Worm (Caenorhabditis elegans) whole organism, L4 larva: ENCODE results near the gene B0513.90.
"Not testable (repeated sequence)": the region's sequence is repeated elsewhere in the genome, so short reads cannot be mapped to it uniquely, and the experiment has no call there.

Experiments used
- ama-1 ChIP-seq: fragments of 150-350 bp; optimal IDR thresholded peaks from 2 replicates; lab custom pipeline; 2014; ENCODE audit warnings: inconsistent platforms, mixed read lengths
- dpl-1 ChIP-seq: fragments of 150-350 bp; optimal IDR thresholded peaks from 2 replicates; lab custom pipeline; 2014; ENCODE audit warnings: missing biosample characterization, missing genetic modification reagents, missing genetic modification characterization
- hlh-30 ChIP-seq: sonication (generic microtip); optimal IDR thresholded peaks from 2 replicates; lab custom pipeline; 2017; ENCODE audit warnings: antibody characterized with exemption, mild to moderate bottlenecking, missing genetic modification characterization, missing compliant biosample characterization; ENCODE audit not compliant: insufficient read depth
- jun-1 ChIP-seq: fragments of 150-350 bp; optimal IDR thresholded peaks from 2 replicates; lab custom pipeline; 2014; ENCODE audit warnings: missing biosample characterization, missing genetic modification reagents, missing genetic modification characterization
- nhr-28 ChIP-seq: fragments of 150-350 bp; optimal IDR thresholded peaks from 2 replicates; lab custom pipeline; 2014; ENCODE audit warnings: missing biosample characterization, missing genetic modification characterization
- spr-3 ChIP-seq: fragments of 200-800 bp; sonication (Bioruptor generic); optimal IDR thresholded peaks from 2 replicates; lab custom pipeline; 2018; ENCODE audit warnings: mild to moderate bottlenecking, missing genetic modification characterization, missing compliant biosample characterization
- unc-62 ChIP-seq, 3 experiments: fragments of 150-350 bp in 1 of 3; sonication (generic microtip); optimal IDR thresholded peaks in 2 of 3; peaks in 1 of 3; 1 replicate in 1 of 3; 2 replicates in 2 of 3; lab custom pipeline; 2014 to 2017; ENCODE audit warnings: missing biosample characterization in 3 of 3, missing genetic modification characterization in 3 of 3, missing genetic modification reagents in 3 of 3, missing genotype in 1 of 3

- TF ChIP-seq dpl-1 (GFP tag; lab: Kevin White, UChicago); unc-62 (GFP tag; optimal IDR thresholded peaks at IDR 0.05 in 1 of 2; lab: Kevin White, UChicago); unc-62 (tag; optimal IDR thresholded peaks at IDR 0.05; lab: Kevin White, UChicago); jun-1 (tag; lab: Kevin White, UChicago); ama-1 (lab: Kevin White, UChicago); nhr-28; hlh-30 (tag; lab: Kevin White, UChicago); spr-3 (GFP tag; lab: Kevin White, UChicago): not testable (repeated sequence)
These were observed 11.4 kb upstream of the B0513.90 start for ce11 chrIV:13855361-13855918.
